Worm (Caenorhabditis elegans) whole organism, midembryonic: ENCODE data around the gene F14D7.1.

Experiments
- flt-1 ChIP-seq: fragments of 200-800 bp; sonication (Bioruptor generic); IDR thresholded peaks from 2 replicates; pipeline ENCODE4 v1.3.6; 2022; ENCODE audit warnings: missing genetic modification characterization, missing compliant biosample characterization
- ref-1 ChIP-seq: fragments of 200-800 bp; sonication (Bioruptor generic); conservative IDR thresholded peaks from 2 replicates; pipeline ENCODE4 v1.3.6; 2022; ENCODE audit warnings: missing genetic modification reagents, missing genetic modification characterization, missing compliant biosample characterization

DNA sequence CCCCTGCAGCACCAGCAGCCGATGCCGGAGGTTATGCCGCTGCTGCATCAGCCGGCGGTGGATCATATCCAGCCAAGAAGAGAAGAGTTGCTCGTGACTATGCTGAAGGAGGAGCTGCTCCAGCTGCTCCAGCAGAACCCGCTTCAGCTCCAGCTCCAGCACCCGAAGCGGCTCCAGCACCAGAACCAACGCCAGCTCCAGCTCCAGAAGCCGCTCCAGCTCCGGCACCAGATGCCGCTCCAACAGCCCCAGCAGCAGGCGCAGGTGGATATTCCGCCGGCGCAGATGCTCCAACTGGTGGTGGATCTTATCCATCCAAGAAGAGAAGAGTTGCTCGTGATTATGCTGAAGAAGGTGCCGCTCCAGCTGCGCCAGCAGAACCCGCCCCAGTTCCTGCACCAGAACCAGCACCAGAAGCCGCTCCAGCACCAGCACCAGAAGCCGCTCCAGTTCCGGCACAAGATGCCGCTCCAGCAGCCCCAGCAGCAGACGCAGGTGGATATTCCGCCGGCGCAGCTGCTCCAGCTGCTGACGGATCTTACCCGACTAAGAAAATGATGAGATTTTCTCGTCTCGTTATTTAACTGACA, 31.6 kb upstream of the F14D7.1 start:
- no peak for TF ChIP-seq ref-1 (GFP tag; lab: Robert Waterston, UW)
- no peak for TF ChIP-seq flt-1
